Fruit fly (Drosophila melanogaster) whole organism, prepupa: ENCODE measurements around the gene Dsor1.

Experiments
- Ets96B ChIP-seq: fragments of 200-800 bp; optimal IDR thresholded peaks from 2 replicates; lab custom pipeline; 2019; ENCODE audit warnings: missing biosample characterization, mild to moderate bottlenecking, missing genetic modification characterization, moderate library complexity
- Hr38 ChIP-seq: sonication (Bioruptor generic); optimal IDR thresholded peaks from 2 replicates; lab custom pipeline; 2016; ENCODE audit warnings: missing biosample characterization, missing genetic modification characterization

The Dsor1 gene

dm6 chrX:9297661-9298433 is 50.7 kb downstream of the Dsor1 start (continued):
- TF ChIP-seq Ets96B (tag; lab: Kevin White, UChicago), result no peak
- no peak for TF ChIP-seq Hr38 (GFP tag; lab: Kevin White, UChicago)
